Worm (Caenorhabditis elegans) whole organism, young adult: Measurements from ENCODE around the gene era-1.

Experiments used
- C17E4.6 ChIP-seq: fragments of 200-800 bp; sonication (Bioruptor generic); IDR thresholded peaks from 2 replicates; pipeline ENCODE4 v1.3.6; 2022; ENCODE audit warnings: missing genetic modification reagents, missing genetic modification characterization, missing compliant biosample characterization
- F22D6.2 ChIP-seq: sonication (generic microtip); optimal IDR thresholded peaks from 2 replicates; lab custom pipeline; 2016; ENCODE audit warnings: mild to moderate bottlenecking, missing genetic modification characterization, missing compliant biosample characterization
- T07F8.4 ChIP-seq: sonication (generic microtip); optimal IDR thresholded peaks from 2 replicates; lab custom pipeline; 2016; ENCODE audit warnings: mild to moderate bottlenecking, missing genetic modification characterization, moderate library complexity, missing compliant biosample characterization
- T26A5.8 ChIP-seq: sonication (generic microtip); optimal IDR thresholded peaks from 2 replicates; lab custom pipeline; 2016; ENCODE audit warnings: missing genetic modification characterization, missing compliant biosample characterization
- Y56A3A.18 ChIP-seq: fragments of 200-800 bp; sonication (Bioruptor generic); IDR thresholded peaks from 2 replicates; pipeline ENCODE4 v1.3.6; 2022; ENCODE audit warnings: missing genetic modification reagents, missing genetic modification characterization, missing compliant biosample characterization
- aptf-2 ChIP-seq: fragments of 200-800 bp; sonication (Bioruptor generic); conservative IDR thresholded peaks from 2 replicates; pipeline ENCODE4 v1.3.6; 2022; ENCODE audit warnings: missing genetic modification reagents, missing genetic modification characterization, missing compliant biosample characterization
- attf-3 ChIP-seq: fragments of 200-800 bp; sonication (Bioruptor generic); conservative IDR thresholded peaks from 2 replicates; pipeline ENCODE4 v1.3.6; 2022; ENCODE audit warnings: missing genetic modification reagents, missing genetic modification characterization, missing compliant biosample characterization
- attf-5 ChIP-seq: fragments of 200-800 bp; sonication (Bioruptor generic); optimal IDR thresholded peaks from 2 replicates; lab custom pipeline; 2018; ENCODE audit warnings: mild to moderate bottlenecking, missing genetic modification characterization, missing compliant biosample characterization
- cebp-1 ChIP-seq, 2 experiments: fragments of 200-800 bp in 1 of 2; sonication (Bioruptor generic) in 1 of 2; sonication (generic microtip) in 1 of 2; IDR thresholded peaks in 1 of 2; optimal IDR thresholded peaks in 1 of 2; 2 replicates each; pipeline versions ENCODE4 v1.3.6 to Lab custom; 2017 to 2022; ENCODE audit warnings: missing compliant biosample characterization in 2 of 2, missing genetic modification characterization in 2 of 2, mild to moderate bottlenecking in 1 of 2, missing genetic modification reagents in 1 of 2, moderate library complexity in 1 of 2
- chd-7 ChIP-seq: sonication (generic microtip); optimal IDR thresholded peaks from 2 replicates; lab custom pipeline; 2016; ENCODE audit warnings: mild to moderate bottlenecking, missing genetic modification characterization, moderate library complexity, missing compliant biosample characterization
- dox-1 ChIP-seq: fragments of 200-800 bp; sonication (Bioruptor generic); IDR thresholded peaks from 2 replicates; pipeline ENCODE4 v1.3.6; 2022; ENCODE audit warnings: missing genetic modification reagents, missing genetic modification characterization, missing compliant biosample characterization
- dpff-1 ChIP-seq: sonication (generic microtip); optimal IDR thresholded peaks from 2 replicates; lab custom pipeline; 2017; ENCODE audit warnings: mild to moderate bottlenecking, missing genetic modification characterization, missing compliant biosample characterization
- dpl-1 ChIP-seq: fragments of 150-350 bp; optimal IDR thresholded peaks from 2 replicates; lab custom pipeline; 2014; ENCODE audit warnings: missing biosample characterization, missing genetic modification reagents, missing genetic modification characterization
- egrh-3 ChIP-seq: fragments of 200-800 bp; sonication (Bioruptor generic); IDR thresholded peaks from 2 replicates; pipeline ENCODE4 v1.3.6; 2022; ENCODE audit warnings: missing genetic modification reagents, missing genetic modification characterization, missing compliant biosample characterization
- ets-4 ChIP-seq: fragments of 200-800 bp; sonication (Bioruptor generic); optimal IDR thresholded peaks from 2 replicates; lab custom pipeline; 2018; ENCODE audit warnings: mild to moderate bottlenecking, missing genetic modification characterization, missing compliant biosample characterization
- him-1 ChIP-seq: sonication (generic microtip); optimal IDR thresholded peaks from 2 replicates; lab custom pipeline; 2016; ENCODE audit warnings: missing genotype, missing genetic modification reagents, missing genetic modification characterization, missing compliant biosample characterization
- hmg-1.2 ChIP-seq: fragments of 200-800 bp; sonication (Bioruptor generic); IDR thresholded peaks from 2 replicates; pipeline ENCODE4 v1.3.6; 2022; ENCODE audit warnings: missing genetic modification reagents, missing genetic modification characterization, missing compliant biosample characterization
- hsf-1 ChIP-seq: fragments of 200-800 bp; sonication (Bioruptor generic); IDR thresholded peaks from 2 replicates; pipeline ENCODE4 v1.3.6; 2022; ENCODE audit warnings: missing genetic modification reagents, missing genetic modification characterization, missing compliant biosample characterization
- madf-10 ChIP-seq: sonication (generic microtip); optimal IDR thresholded peaks from 2 replicates; lab custom pipeline; 2016; ENCODE audit warnings: mild to moderate bottlenecking, missing genetic modification characterization, missing compliant biosample characterization
- mes-4 ChIP-seq: sonication (generic microtip); optimal IDR thresholded peaks from 2 replicates; lab custom pipeline; 2016; ENCODE audit warnings: missing genotype, missing genetic modification characterization, missing compliant biosample characterization
- nhr-80 ChIP-seq: sonication (generic microtip); optimal IDR thresholded peaks from 2 replicates; lab custom pipeline; 2016; ENCODE audit warnings: missing genetic modification characterization, missing compliant biosample characterization
- repo-1 ChIP-seq: sonication (generic microtip); optimal IDR thresholded peaks from 2 replicates; lab custom pipeline; 2017; ENCODE audit warnings: mild to moderate bottlenecking, missing genetic modification characterization, missing compliant biosample characterization
- snpc-1.3 ChIP-seq: sonication (generic microtip); optimal IDR thresholded peaks from 2 replicates; lab custom pipeline; 2017; ENCODE audit warnings: missing genetic modification characterization, mild to moderate bottlenecking, missing compliant biosample characterization, antibody characterized with exemption, moderate library complexity, missing genotype, missing genetic modification reagents; ENCODE audit not compliant: insufficient read depth
- snpc-4 ChIP-seq, 5 experiments: fragments of 150-350 bp in 1 of 5; sonication (generic microtip) in 4 of 5; optimal IDR thresholded peaks; 2 replicates each; lab custom pipeline; 2014 to 2018; ENCODE audit warnings: missing genetic modification characterization in 5 of 5, missing biosample characterization in 3 of 5, antibody characterized with exemption in 2 of 5, mild to moderate bottlenecking in 2 of 5, missing compliant biosample characterization in 2 of 5, missing genotype in 2 of 5, moderate library complexity in 2 of 5, missing genetic modification reagents in 1 of 5
- tbx-9 ChIP-seq: sonication (generic microtip); optimal IDR thresholded peaks from 2 replicates; lab custom pipeline; 2016; ENCODE audit warnings: borderline replicate concordance, missing genetic modification characterization, inconsistent platforms, missing compliant biosample characterization
- tlf-1 ChIP-seq: fragments of 200-800 bp; sonication (Bioruptor generic); optimal IDR thresholded peaks from 2 replicates; lab custom pipeline; 2018; ENCODE audit warnings: mild to moderate bottlenecking, missing genetic modification characterization, missing compliant biosample characterization
- unc-130 ChIP-seq: sonication (generic microtip); optimal IDR thresholded peaks from 2 replicates; lab custom pipeline; 2016; ENCODE audit warnings: missing genetic modification reagents, missing genetic modification characterization, missing compliant biosample characterization
- unc-62 ChIP-seq: fragments of 150-350 bp; optimal IDR thresholded peaks from 2 replicates; lab custom pipeline; 2014; ENCODE audit warnings: missing biosample characterization, missing genetic modification reagents, missing genetic modification characterization
- zfh-2 ChIP-seq: fragments of 200-800 bp; sonication (Bioruptor generic); conservative IDR thresholded peaks from 2 replicates; pipeline ENCODE4 v1.3.6; 2022; ENCODE audit warnings: missing genetic modification reagents, missing genetic modification characterization, missing compliant biosample characterization
- zim-3 ChIP-seq: sonication (generic microtip); optimal IDR thresholded peaks from 2 replicates; lab custom pipeline; 2017; ENCODE audit warnings: mild to moderate bottlenecking, missing genetic modification characterization, moderate library complexity, missing compliant biosample characterization
- ztf-22 ChIP-seq: fragments of 200-800 bp; sonication (Bioruptor generic); optimal IDR thresholded peaks from 2 replicates; lab custom pipeline; 2018; ENCODE audit warnings: mild to moderate bottlenecking, missing genetic modification characterization, moderate library complexity, missing compliant biosample characterization

The era-1 gene

ce11 chrV:6659533-6659932 is 43.3 kb upstream of the era-1 start:
- TF ChIP-seq F22D6.2 (no peak), zfh-2 (no peak), unc-62 (GFP tag; lab: Kevin White, UChicago) (no peak), T07F8.4 (tag; lab: Kevin White, UChicago) (no peak)
- TF ChIP-seq, all 124 proteins: peak for 0

- TF ChIP-seq hsf-1 (GFP tag; lab: Robert Waterston, UW) (0 out of 2 replicates have a peak, but pooled peaks have one; percentile 25), repo-1 (tag; lab: Kevin White, UChicago) (peak; percentile 23), tbx-9 (no peak)
Measured at ce11 chrV:6661658-6662057, 41.2 kb upstream of the era-1 start.

ce11 chrV:6662505-6662904 is 40.4 kb upstream of the era-1 start:
- 0 out of 2 replicates have a peak, but pooled peaks have one; percentile 16 for TF ChIP-seq hmg-1.2 (GFP tag; lab: Robert Waterston, UW)
- no peak for TF ChIP-seq mes-4 (tag; lab: Kevin White, UChicago)
- no peak for TF ChIP-seq tlf-1 (GFP tag; lab: Kevin White, UChicago)

- no peak for TF ChIP-seq dpff-1 (tag; lab: Kevin White, UChicago)
- TF ChIP-seq nhr-80 (tag; lab: Kevin White, UChicago): peak; percentile 82
- no peak for TF ChIP-seq Y56A3A.18 (GFP tag; lab: Robert Waterston, UW)
- no peak for TF ChIP-seq attf-3 (GFP tag; lab: Robert Waterston, UW)
- TF ChIP-seq aptf-2 (GFP tag; lab: Robert Waterston, UW): no peak
- TF ChIP-seq tbx-9: no peak
- no peak for TF ChIP-seq dpl-1 (GFP tag; lab: Kevin White, UChicago)
- no peak for TF ChIP-seq cebp-1 (GFP tag; IDR thresholded peaks at IDR 0.05; lab: Robert Waterston, UW)
- no peak for TF ChIP-seq cebp-1 (tag; optimal IDR thresholded peaks at IDR 0.05; lab: Kevin White, UChicago)
- TF ChIP-seq dox-1 (GFP tag; lab: Robert Waterston, UW): peak; percentile 19; the same call in 1 of the 2 replicates
- TF ChIP-seq madf-10 (tag; lab: Kevin White, UChicago): no peak
- no peak for TF ChIP-seq egrh-3 (GFP tag; lab: Robert Waterston, UW)
- no peak for TF ChIP-seq unc-62 (GFP tag; lab: Kevin White, UChicago)
- no peak for TF ChIP-seq snpc-1.3 (tag; lab: Kevin White, UChicago)
- TF ChIP-seq unc-130 (GFP tag; lab: Kevin White, UChicago): no peak
- no peak for TF ChIP-seq snpc-4 (GFP tag; optimal IDR thresholded peaks at IDR 0.05; lab: Kevin White, UChicago)
- no peak for TF ChIP-seq snpc-4 (tag; optimal IDR thresholded peaks at IDR 0.05; lab: Kevin White, UChicago)
- no peak for TF ChIP-seq zim-3
- TF ChIP-seq C17E4.6 (GFP tag; lab: Robert Waterston, UW): no peak
- no peak for TF ChIP-seq him-1
- TF ChIP-seq T26A5.8 (tag; lab: Kevin White, UChicago): no peak
- no peak for TF ChIP-seq attf-5 (GFP tag; lab: Kevin White, UChicago)
- TF ChIP-seq ztf-22 (GFP tag; lab: Kevin White, UChicago): peak; percentile 38
Measured at ce11 chrV:6665751-6666150, 37.1 kb upstream of the era-1 start, which contains the start of gene pmp-5. pmp-5 (minus strand) TSS chrV:6665813.

ce11 chrV:6666557-6666956 is 36.3 kb upstream of the era-1 start:
- TF ChIP-seq nhr-80 (tag; lab: Kevin White, UChicago) (peak; percentile 33), chd-7 (tag; lab: Kevin White, UChicago) (no peak), ets-4 (GFP tag; lab: Kevin White, UChicago) (no peak)
